Worm (Caenorhabditis elegans) whole organism, L2 larva: ENCODE measurements around the gene ugt-32.

Source experiments
- C34F6.9 ChIP-seq: fragments of 150-350 bp; optimal IDR thresholded peaks from 2 replicates; lab custom pipeline; 2014; ENCODE audit warnings: missing biosample characterization, missing genetic modification characterization
- F13H6.1 ChIP-seq: sonication (generic microtip); optimal IDR thresholded peaks from 2 replicates; lab custom pipeline; 2016; ENCODE audit warnings: missing genetic modification characterization, missing compliant biosample characterization
- R02D3.7 ChIP-seq: fragments of 150-350 bp; optimal IDR thresholded peaks from 2 replicates; lab custom pipeline; 2014; ENCODE audit warnings: missing biosample characterization, missing genetic modification characterization
- Y55F3AM.14 ChIP-seq: fragments of 200-800 bp; sonication (Bioruptor generic); optimal IDR thresholded peaks from 2 replicates; lab custom pipeline; 2018; ENCODE audit warnings: mild to moderate bottlenecking, missing genetic modification characterization, missing compliant biosample characterization
- ZK546.5 ChIP-seq: sonication (generic microtip); optimal IDR thresholded peaks from 2 replicates; lab custom pipeline; 2017; ENCODE audit warnings: missing biosample characterization, missing genetic modification characterization
- alr-1 ChIP-seq: fragments of 150-350 bp; optimal IDR thresholded peaks from 2 replicates; lab custom pipeline; 2014; ENCODE audit warnings: missing biosample characterization, missing genetic modification characterization
- aly-2 ChIP-seq: fragments of 150-350 bp; optimal IDR thresholded peaks from 2 replicates; lab custom pipeline; 2014; ENCODE audit warnings: missing biosample characterization, missing genetic modification characterization
- ama-1 ChIP-seq: fragments of 150-350 bp; optimal IDR thresholded peaks from 2 replicates; lab custom pipeline; 2018; ENCODE audit warnings: inconsistent platforms
- blmp-1 ChIP-seq: sonication (generic microtip); optimal IDR thresholded peaks from 2 replicates; lab custom pipeline; 2017; ENCODE audit warnings: missing genetic modification characterization, mild to moderate bottlenecking, missing compliant biosample characterization, antibody characterized with exemption, moderate library complexity; ENCODE audit not compliant: insufficient read depth
- ceh-16 ChIP-seq: fragments of 150-350 bp; optimal IDR thresholded peaks from 2 replicates; lab custom pipeline; 2014; ENCODE audit warnings: missing biosample characterization, missing genetic modification characterization
- ceh-82 ChIP-seq: fragments of 150-350 bp; optimal IDR thresholded peaks from 2 replicates; lab custom pipeline; 2014; ENCODE audit warnings: missing biosample characterization, missing genetic modification characterization
- crh-2 ChIP-seq: sonication (generic microtip); optimal IDR thresholded peaks from 2 replicates; lab custom pipeline; 2017; ENCODE audit warnings: missing biosample characterization, missing genetic modification characterization
- egl-27 ChIP-seq: sonication (generic microtip); optimal IDR thresholded peaks from 3 replicates; lab custom pipeline; 2017; ENCODE audit warnings: missing biosample characterization, missing genetic modification reagents, missing genetic modification characterization
- elt-3 ChIP-seq: sonication (generic microtip); optimal IDR thresholded peaks from 2 replicates; lab custom pipeline; 2017; ENCODE audit warnings: missing biosample characterization, missing genetic modification characterization
- gmeb-1 ChIP-seq: fragments of 150-350 bp; optimal IDR thresholded peaks from 2 replicates; lab custom pipeline; 2014; ENCODE audit warnings: missing biosample characterization, missing genetic modification characterization
- lin-11 ChIP-seq: fragments of 150-350 bp; sonication (generic microtip); optimal IDR thresholded peaks from 2 replicates; lab custom pipeline; 2014; ENCODE audit warnings: missing biosample characterization, missing genetic modification characterization, inconsistent platforms, mixed read lengths
- lin-13 ChIP-seq: fragments of 150-350 bp; optimal IDR thresholded peaks from 2 replicates; lab custom pipeline; 2014; ENCODE audit warnings: missing biosample characterization, missing genetic modification reagents, missing genetic modification characterization
- lin-39 ChIP-seq: fragments of 150-350 bp; optimal IDR thresholded peaks from 2 replicates; lab custom pipeline; 2014; ENCODE audit warnings: missing biosample characterization, missing genetic modification reagents, missing genetic modification characterization
- lsy-2 ChIP-seq, 2 experiments: fragments of 150-350 bp in 1 of 2; sonication (generic microtip) in 1 of 2; optimal IDR thresholded peaks; 2 replicates each; lab custom pipeline; 2014 to 2017; ENCODE audit warnings: missing biosample characterization in 2 of 2, missing genetic modification characterization in 2 of 2
- mdl-1 ChIP-seq, 2 experiments: fragments of 150-350 bp in 1 of 2; sonication (generic microtip) in 1 of 2; optimal IDR thresholded peaks; 2 replicates each; lab custom pipeline; 2017; ENCODE audit warnings: missing biosample characterization in 2 of 2, missing genetic modification characterization in 2 of 2
- nhr-10 ChIP-seq: sonication (generic microtip); optimal IDR thresholded peaks from 2 replicates; lab custom pipeline; 2017; ENCODE audit warnings: missing biosample characterization, missing genetic modification characterization
- nhr-12 ChIP-seq: fragments of 150-350 bp; optimal IDR thresholded peaks from 2 replicates; lab custom pipeline; 2014; ENCODE audit warnings: missing biosample characterization, missing genetic modification characterization
- nhr-129 ChIP-seq: fragments of 150-350 bp; optimal IDR thresholded peaks from 2 replicates; lab custom pipeline; 2014; ENCODE audit warnings: missing biosample characterization, missing genetic modification characterization
- nhr-237 ChIP-seq: fragments of 150-350 bp; optimal IDR thresholded peaks from 2 replicates; lab custom pipeline; 2014; ENCODE audit warnings: missing biosample characterization, missing genetic modification characterization
- nhr-25 ChIP-seq: fragments of 150-350 bp; sonication (generic microtip); optimal IDR thresholded peaks from 3 replicates; lab custom pipeline; 2014; ENCODE audit warnings: missing biosample characterization, missing genetic modification characterization
- nhr-6 ChIP-seq: fragments of 150-350 bp; optimal IDR thresholded peaks from 2 replicates; lab custom pipeline; 2014; ENCODE audit warnings: missing biosample characterization, missing genetic modification characterization
- nhr-77 ChIP-seq: fragments of 150-350 bp; optimal IDR thresholded peaks from 2 replicates; lab custom pipeline; 2014; ENCODE audit warnings: missing biosample characterization, missing genetic modification characterization
- sem-4 ChIP-seq: fragments of 150-350 bp; optimal IDR thresholded peaks from 2 replicates; lab custom pipeline; 2014; ENCODE audit warnings: missing biosample characterization, missing genetic modification reagents, missing genetic modification characterization
- skn-1 ChIP-seq: sonication (generic microtip); optimal IDR thresholded peaks from 2 replicates; lab custom pipeline; 2017; ENCODE audit warnings: missing biosample characterization, missing genetic modification characterization
- sma-9 ChIP-seq, 2 experiments: fragments of 150-350 bp in 1 of 2; sonication (generic microtip) in 1 of 2; optimal IDR thresholded peaks; 2 replicates each; lab custom pipeline; 2014 to 2016; ENCODE audit warnings: missing genetic modification characterization in 2 of 2, mild to moderate bottlenecking in 1 of 2, missing biosample characterization in 1 of 2, missing compliant biosample characterization in 1 of 2, missing genetic modification reagents in 1 of 2, moderate library complexity in 1 of 2
- snpc-4 ChIP-seq: fragments of 150-350 bp; optimal IDR thresholded peaks from 2 replicates; lab custom pipeline; 2014; ENCODE audit warnings: missing biosample characterization, missing genetic modification characterization
- unc-39 ChIP-seq: fragments of 150-350 bp; optimal IDR thresholded peaks from 2 replicates; lab custom pipeline; 2014; ENCODE audit warnings: missing biosample characterization, missing genetic modification characterization
- unc-55 ChIP-seq: fragments of 150-350 bp; sonication (generic microtip); optimal IDR thresholded peaks from 3 replicates; lab custom pipeline; 2014; ENCODE audit warnings: missing biosample characterization, missing genetic modification reagents, missing genetic modification characterization
- zag-1 ChIP-seq: fragments of 150-350 bp; optimal IDR thresholded peaks from 2 replicates; lab custom pipeline; 2014; ENCODE audit warnings: missing biosample characterization, missing genetic modification characterization
- ztf-1 ChIP-seq: fragments of 200-800 bp; sonication (Bioruptor generic); conservative IDR thresholded peaks from 2 replicates; pipeline ENCODE4 v1.3.6; 2022; ENCODE audit warnings: missing genetic modification characterization, missing compliant biosample characterization
- ztf-11 ChIP-seq: sonication (generic microtip); optimal IDR thresholded peaks from 2 replicates; lab custom pipeline; 2017; ENCODE audit warnings: missing biosample characterization, missing genetic modification characterization
- ztf-4 ChIP-seq: fragments of 150-350 bp; optimal IDR thresholded peaks from 2 replicates; lab custom pipeline; 2014; ENCODE audit warnings: missing biosample characterization, missing genetic modification characterization

ugt-32 gene

ce11 chrV:3811541-3811940, 32.3 kb downstream of the ugt-32 start, which contains the start of gene scl-13:
Gene scl-13, minus strand, starts transcription at chrV:3811641.
- TF ChIP-seq nhr-10 (tag; lab: Kevin White, UChicago) (no peak), snpc-4 (no peak), egl-27 (tag; lab: Kevin White, UChicago) (no peak), mdl-1 (tag; optimal IDR thresholded peaks at IDR 0.05; lab: Kevin White, UChicago) (no peak), nhr-6 (tag; lab: Kevin White, UChicago) (no peak), nhr-12 (tag; lab: Kevin White, UChicago) (no peak), zag-1 (no peak), C34F6.9 (tag; lab: Kevin White, UChicago) (no peak), elt-3 (tag; lab: Kevin White, UChicago) (no peak), nhr-237 (tag; lab: Kevin White, UChicago) (no peak), aly-2 (no peak), ceh-82 (tag; lab: Kevin White, UChicago) (no peak), sma-9 (GFP tag; optimal IDR thresholded peaks at IDR 0.05; lab: Kevin White, UChicago) (no peak), sma-9 (tag; optimal IDR thresholded peaks at IDR 0.05; lab: Kevin White, UChicago) (no peak), alr-1 (tag; lab: Kevin White, UChicago) (no peak)

ce11 chrV:3810035-3810434, 33.8 kb downstream of the ugt-32 start:
- TF ChIP-seq ztf-1 (GFP tag; lab: Robert Waterston, UW) (no peak), unc-55 (GFP tag; lab: Kevin White, UChicago) (no peak), mdl-1 (tag; optimal IDR thresholded peaks at IDR 0.05; lab: Kevin White, UChicago) (no peak), lsy-2 (tag; optimal IDR thresholded peaks at IDR 0.05; lab: Kevin White, UChicago) (no peak), nhr-77 (no peak), snpc-4 (no peak), F13H6.1 (no peak), lin-11 (tag; lab: Kevin White, UChicago) (no peak), egl-27 (tag; lab: Kevin White, UChicago) (no peak), sem-4 (tag; lab: Kevin White, UChicago) (no peak), R02D3.7 (no peak), nhr-25 (tag; lab: Kevin White, UChicago) (no peak), nhr-129 (tag; lab: Kevin White, UChicago) (no peak), blmp-1 (tag; lab: Kevin White, UChicago) (no peak), ceh-16 (tag; lab: Kevin White, UChicago) (no peak), crh-2 (no peak), C34F6.9 (tag; lab: Kevin White, UChicago) (no peak)

DNA sequence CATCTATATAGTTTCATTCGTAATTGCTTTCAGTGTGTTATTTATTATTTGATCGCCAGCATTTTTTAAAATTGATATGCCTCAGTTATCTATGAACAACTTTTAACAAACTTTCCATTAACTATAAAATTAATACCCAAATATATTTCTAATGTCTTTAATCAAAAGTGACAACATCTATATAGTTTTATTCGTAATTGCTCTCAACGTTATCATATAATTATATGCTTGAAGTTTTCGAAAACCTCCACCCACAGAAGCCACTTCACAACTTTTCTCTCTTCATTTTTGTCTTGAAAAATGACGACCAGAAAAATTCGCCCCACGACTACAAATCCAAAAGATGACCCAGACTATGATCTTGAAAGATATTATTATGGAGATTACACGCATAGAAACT, 35.5 kb downstream of the ugt-32 start, which contains the start of gene srw-6:
TSS of gene srw-6 (plus strand) at position 301 of the 400 bp plus-strand sequence.
- TF ChIP-seq ztf-11 (tag; lab: Kevin White, UChicago) (no peak), nhr-6 (tag; lab: Kevin White, UChicago) (no peak), ZK546.5 (tag; lab: Kevin White, UChicago) (no peak), lin-39 (tag; lab: Kevin White, UChicago) (no peak), crh-2 (no peak), nhr-129 (tag; lab: Kevin White, UChicago) (no peak), lin-13 (GFP tag; lab: Kevin White, UChicago) (no peak), ceh-16 (tag; lab: Kevin White, UChicago) (no peak), egl-27 (tag; lab: Kevin White, UChicago) (no peak), C34F6.9 (tag; lab: Kevin White, UChicago) (no peak), gmeb-1 (tag; lab: Kevin White, UChicago) (no peak), nhr-77 (no peak), ztf-1 (GFP tag; lab: Robert Waterston, UW) (no peak), ama-1 (lab: Kevin White, UChicago) (no peak), ceh-82 (tag; lab: Kevin White, UChicago) (no peak)

- TF ChIP-seq lin-11 (tag; lab: Kevin White, UChicago) (no peak), blmp-1 (tag; lab: Kevin White, UChicago) (no peak), unc-39 (tag; lab: Kevin White, UChicago) (no peak)
Measured at ce11 chrV:3807846-3808245, 36.0 kb downstream of the ugt-32 start.

DNA sequence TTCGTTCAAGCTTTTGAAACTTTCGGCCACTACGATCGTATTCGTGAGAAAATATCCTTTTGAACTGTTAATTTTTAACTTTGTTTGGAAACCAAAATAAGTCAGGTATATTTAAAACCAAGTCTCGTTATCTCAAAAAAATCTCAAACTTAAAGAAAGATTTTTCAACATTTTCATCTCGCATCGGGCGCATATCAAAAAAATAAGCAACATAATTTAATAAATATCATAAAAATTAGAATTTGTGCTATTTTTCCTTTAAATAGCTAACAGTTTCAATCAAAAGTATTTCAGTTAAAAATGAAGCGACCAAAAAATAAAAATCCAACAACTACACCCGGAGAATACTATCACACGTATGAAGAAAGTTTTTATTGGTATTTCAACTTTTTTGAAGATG, 37.8 kb downstream of the ugt-32 start, which contains the start of gene srw-7:
TSS of gene srw-7 (plus strand) at position 301 of the 400 bp plus-strand sequence.
- no peak for TF ChIP-seq nhr-10 (tag; lab: Kevin White, UChicago)
- no peak for TF ChIP-seq ZK546.5 (tag; lab: Kevin White, UChicago)
- TF ChIP-seq Y55F3AM.14: no peak
- no peak for TF ChIP-seq skn-1 (tag; lab: Kevin White, UChicago)
- TF ChIP-seq ztf-4 (tag; lab: Kevin White, UChicago): no peak
- no peak for TF ChIP-seq nhr-77
- TF ChIP-seq nhr-25 (tag; lab: Kevin White, UChicago): no peak
- no peak for TF ChIP-seq ztf-11 (tag; lab: Kevin White, UChicago)
- TF ChIP-seq mdl-1 (tag; optimal IDR thresholded peaks at IDR 0.05; lab: Kevin White, UChicago): no peak
